Fruit fly (Drosophila melanogaster): ENCODE results near the gene CG16984.

Gene CG16984

dm6 chr3L:2554118-2554814 is 41.3 kb upstream of the CG16984 start, which contains the start of gene Spn (continued):
- TF ChIP-seq Hr39 (GFP tag; optimal IDR thresholded peaks at IDR 0.05) (no peak), fkh (GFP tag; optimal IDR thresholded peaks at IDR 0.05) (no peak), Hr38 (GFP tag; optimal IDR thresholded peaks at IDR 0.05) (no peak), lz (GFP tag; optimal IDR thresholded peaks at IDR 0.05) (peak; percentile 41), Eip93F (GFP tag; optimal IDR thresholded peaks at IDR 0.05) (peak; percentile 6), spab (GFP tag; optimal IDR thresholded peaks at IDR 0.05) (no peak), achi (GFP tag; optimal IDR thresholded peaks at IDR 0.05) (no peak), CG3032 (tag; optimal IDR thresholded peaks at IDR 0.05) (peak; percentile 34), CG6854 (GFP tag; optimal IDR thresholded peaks at IDR 0.05) (peak; percentile 67), acj6 (GFP tag; optimal IDR thresholded peaks at IDR 0.05) (no peak), CG6792 (GFP tag; optimal IDR thresholded peaks at IDR 0.05) (peak; percentile 19), dsx (GFP tag; optimal IDR thresholded peaks at IDR 0.05; ENCODE audit: poor library complexity, severe bottlenecking) (no peak), CG8632 (GFP tag; optimal IDR thresholded peaks at IDR 0.05) (no peak), esn (GFP tag; optimal IDR thresholded peaks at IDR 0.05) (peak; percentile 54), salr (GFP tag; optimal IDR thresholded peaks at IDR 0.05) (no peak), fd59A (GFP tag; optimal IDR thresholded peaks at IDR 0.05) (no peak), fd85E (GFP tag; optimal IDR thresholded peaks at IDR 0.05) (no peak), pdm3 (GFP tag; optimal IDR thresholded peaks at IDR 0.05) (no peak), CG34406 (GFP tag; optimal IDR thresholded peaks at IDR 0.05) (no peak), CG15336 (GFP tag; IDR thresholded peaks at IDR 0.05) (peak; percentile 57), CG4318 (GFP tag; optimal IDR thresholded peaks at IDR 0.05) (no peak), CG11294 (GFP tag; IDR thresholded peaks at IDR 0.05) (no peak; the same call in 1 of the 2 replicates), CG16779 (tag; optimal IDR thresholded peaks at IDR 0.05) (no peak), Lpt (GFP tag; optimal IDR thresholded peaks at IDR 0.05) (peak; percentile 29), vri (GFP tag; optimal IDR thresholded peaks at IDR 0.05) (peak; percentile 60)

dm6 chr3L:2555670-2556069 is 39.9 kb upstream of the CG16984 start:
- TF ChIP-seq net (GFP tag; optimal IDR thresholded peaks at IDR 0.05) (no peak), CG1621 (tag; optimal IDR thresholded peaks at IDR 0.05) (no peak), CG11762 (GFP tag; optimal IDR thresholded peaks at IDR 0.05; ENCODE audit: insufficient read depth) (no peak), CG3919 (GFP tag; optimal IDR thresholded peaks at IDR 0.05) (no peak), CG31627 (GFP tag; optimal IDR thresholded peaks at IDR 0.05) (no peak), lz (GFP tag; optimal IDR thresholded peaks at IDR 0.05) (no peak), CG15336 (GFP tag; IDR thresholded peaks at IDR 0.05) (no peak), CG34406 (GFP tag; optimal IDR thresholded peaks at IDR 0.05) (no peak)

dm6 chr3L:2566029-2566428 is 29.6 kb upstream of the CG16984 start:
- no peak for TF ChIP-seq esn (GFP tag; optimal IDR thresholded peaks at IDR 0.05)
- TF ChIP-seq CG11762 (GFP tag; optimal IDR thresholded peaks at IDR 0.05; ENCODE audit: insufficient read depth) = no peak
- TF ChIP-seq Eip78C (GFP tag) = no peak
- TF ChIP-seq Gug (GFP tag; IDR thresholded peaks at IDR 0.05) = no peak
- peak; percentile 96 for TF ChIP-seq svp (GFP tag)
- TF ChIP-seq CG16779 (tag; optimal IDR thresholded peaks at IDR 0.05) = no peak
- TF ChIP-seq CG11902 (GFP tag; optimal IDR thresholded peaks at IDR 0.05) = no peak
- no peak for TF ChIP-seq Eip75B (GFP tag; optimal IDR thresholded peaks at IDR 0.05)
- no peak for TF ChIP-seq ss (GFP tag; optimal IDR thresholded peaks at IDR 0.05)
- TF ChIP-seq dac (GFP tag; optimal IDR thresholded peaks at IDR 0.05) = no peak
- 0 out of 3 replicates have a peak, but pooled peaks have one; percentile 21 for TF ChIP-seq CG6163 (GFP tag; IDR thresholded peaks at IDR 0.05)
- no peak for TF ChIP-seq CG8632 (GFP tag; optimal IDR thresholded peaks at IDR 0.05)
- no peak for TF ChIP-seq fd59A (GFP tag; optimal IDR thresholded peaks at IDR 0.05)
- no peak for TF ChIP-seq vri (GFP tag; optimal IDR thresholded peaks at IDR 0.05)

All from whole organism, prepupa.